Fruit fly (Drosophila melanogaster) whole organism, embryonic: ENCODE results near the gene form3.

Experiments
- Adf1 ChIP-seq: fragments of 200-800 bp; sonication (Bioruptor generic); IDR thresholded peaks from 2 replicates; pipeline ENCODE4 v1.3.6; 2022; ENCODE audit warnings: missing biosample characterization, missing genetic modification characterization
- BtbVII ChIP-seq: fragments of 200-800 bp; sonication (Bioruptor generic); optimal IDR thresholded peaks from 3 replicates; lab custom pipeline; 2017; ENCODE audit warnings: missing biosample characterization, mild to moderate bottlenecking, missing genetic modification characterization
- CG10147 ChIP-seq: fragments of 200-800 bp; sonication (Bioruptor generic); optimal IDR thresholded peaks from 2 replicates; lab custom pipeline; 2019; ENCODE audit warnings: missing biosample characterization, mild to moderate bottlenecking, missing genetic modification characterization, moderate library complexity
- CG11093 ChIP-seq: fragments of 200-800 bp; sonication (Bioruptor generic); IDR thresholded peaks from 3 replicates; pipeline ENCODE4 v1.3.6; 2022; ENCODE audit warnings: missing biosample characterization, missing genetic modification characterization
- CG12299 ChIP-seq: fragments of 200-800 bp; sonication (Bioruptor generic); optimal IDR thresholded peaks from 2 replicates; lab custom pipeline; 2018; ENCODE audit warnings: missing biosample characterization, mild to moderate bottlenecking, missing genetic modification characterization
- CG14441 ChIP-seq: fragments of 200-800 bp; sonication (Bioruptor generic); IDR thresholded peaks from 2 replicates; pipeline ENCODE4 v1.3.6; 2022; ENCODE audit warnings: missing biosample characterization, missing genetic modification characterization
- CG15011 ChIP-seq: fragments of 200-800 bp; sonication (Bioruptor generic); optimal IDR thresholded peaks from 3 replicates; lab custom pipeline; 2018; ENCODE audit warnings: missing biosample characterization, mild to moderate bottlenecking, missing genetic modification characterization
- CG15073 ChIP-seq: fragments of 200-800 bp; sonication (Bioruptor generic); optimal IDR thresholded peaks from 2 replicates; lab custom pipeline; 2016; ENCODE audit warnings: missing biosample characterization, missing genetic modification characterization
- CG1529 ChIP-seq: fragments of 200-800 bp; sonication (Bioruptor generic); optimal IDR thresholded peaks from 3 replicates; lab custom pipeline; 2018; ENCODE audit warnings: missing biosample characterization, missing genetic modification characterization
- CG1602 ChIP-seq: fragments of 200-800 bp; sonication (Bioruptor generic); optimal IDR thresholded peaks from 3 replicates; lab custom pipeline; 2016; ENCODE audit warnings: missing biosample characterization, missing genetic modification characterization
- CG1603 ChIP-seq: fragments of 200-800 bp; sonication (Bioruptor generic); optimal IDR thresholded peaks from 2 replicates; lab custom pipeline; 2019; ENCODE audit warnings: missing biosample characterization, mild to moderate bottlenecking, missing genetic modification characterization, moderate library complexity
- CG17328 ChIP-seq: fragments of 200-800 bp; sonication (Bioruptor generic); IDR thresholded peaks from 2 replicates; pipeline ENCODE4 v1.3.6; 2022; ENCODE audit warnings: missing biosample characterization, missing genetic modification characterization
- CG17829 ChIP-seq: fragments of 200-800 bp; optimal IDR thresholded peaks from 2 replicates; lab custom pipeline; 2019; ENCODE audit warnings: missing biosample characterization, mild to moderate bottlenecking, missing genetic modification characterization, moderate library complexity
- CG17912 ChIP-seq: fragments of 200-800 bp; sonication (Bioruptor generic); optimal IDR thresholded peaks from 2 replicates; lab custom pipeline; 2018; ENCODE audit warnings: missing biosample characterization, mild to moderate bottlenecking, missing genetic modification characterization
- CG31365 ChIP-seq: fragments of 200-800 bp; sonication (Bioruptor generic); optimal IDR thresholded peaks from 2 replicates; lab custom pipeline; 2018; ENCODE audit warnings: missing biosample characterization, mild to moderate bottlenecking, missing genetic modification characterization
- CG3838 ChIP-seq: fragments of 200-800 bp; sonication (Bioruptor generic); optimal IDR thresholded peaks from 3 replicates; lab custom pipeline; 2016; ENCODE audit warnings: missing biosample characterization, missing genetic modification characterization
- CG4328 ChIP-seq: fragments of 200-800 bp; sonication (Bioruptor generic); optimal IDR thresholded peaks from 3 replicates; lab custom pipeline; 2017; ENCODE audit warnings: missing biosample characterization, missing genetic modification reagents, missing genetic modification characterization
- CG6175 ChIP-seq: fragments of 200-800 bp; sonication (Bioruptor generic); IDR thresholded peaks from 3 replicates; pipeline ENCODE4 v1.3.6; 2022; ENCODE audit warnings: missing biosample characterization, missing genetic modification characterization
- CG6254 ChIP-seq: fragments of 200-800 bp; sonication (Bioruptor generic); optimal IDR thresholded peaks from 3 replicates; lab custom pipeline; 2017; ENCODE audit warnings: mild to moderate bottlenecking, missing biosample characterization, missing genetic modification reagents, missing genetic modification characterization
- CG7271 ChIP-seq: fragments of 200-800 bp; sonication (Bioruptor generic); optimal IDR thresholded peaks from 2 replicates; lab custom pipeline; 2018; ENCODE audit warnings: missing biosample characterization, mild to moderate bottlenecking, missing genetic modification characterization, moderate library complexity
- CG7987 ChIP-seq: fragments of 200-800 bp; sonication (Bioruptor generic); optimal IDR thresholded peaks from 2 replicates; lab custom pipeline; 2018; ENCODE audit warnings: missing biosample characterization, mild to moderate bottlenecking, missing genetic modification characterization, moderate library complexity
- CrebB ChIP-seq: fragments of 200-800 bp; sonication (Bioruptor generic); optimal IDR thresholded peaks from 3 replicates; lab custom pipeline; 2018; ENCODE audit warnings: missing biosample characterization, mild to moderate bottlenecking, missing genetic modification characterization
- Dfd ChIP-seq, 2 experiments: fragments of >200 bp; optimal IDR thresholded peaks; 2 replicates each; lab custom pipeline; 2017; ENCODE audit warnings: missing biosample characterization in 2 of 2, missing genetic modification characterization in 2 of 2
- E2f1 ChIP-seq: fragments of 200-800 bp; sonication (Bioruptor generic); IDR thresholded peaks from 2 replicates; pipeline ENCODE4 v1.3.6; 2022; ENCODE audit warnings: missing biosample characterization, missing genetic modification characterization
- Ets65A ChIP-seq: fragments of 200-800 bp; sonication (Bioruptor generic); peaks from one replicate; lab custom pipeline; 2016; ENCODE audit warnings: missing biosample characterization, missing genetic modification characterization
- Gsc ChIP-seq: fragments of 200-800 bp; sonication (Bioruptor generic); IDR thresholded peaks from 2 replicates; pipeline ENCODE4 v1.3.6; 2022; ENCODE audit warnings: missing biosample characterization, missing genetic modification characterization
- H2.0 ChIP-seq: fragments of 200-800 bp; sonication (Bioruptor generic); IDR thresholded peaks from 2 replicates; pipeline ENCODE4 v1.3.6; 2022; ENCODE audit warnings: missing biosample characterization, missing genetic modification characterization
- Hmr ChIP-seq: fragments of 200-800 bp; sonication (Bioruptor generic); optimal IDR thresholded peaks from 3 replicates; lab custom pipeline; 2017; ENCODE audit warnings: mild to moderate bottlenecking, missing biosample characterization, missing genetic modification reagents, missing genetic modification characterization
- Hsf ChIP-seq: fragments of 200-800 bp; sonication (Bioruptor generic); optimal IDR thresholded peaks from 3 replicates; lab custom pipeline; 2016; ENCODE audit warnings: missing biosample characterization, missing genetic modification characterization
- Jarid2 ChIP-seq: fragments of 200-800 bp; sonication (Bioruptor generic); optimal IDR thresholded peaks from 3 replicates; lab custom pipeline; 2017; ENCODE audit warnings: mild to moderate bottlenecking, missing biosample characterization, missing genetic modification reagents, missing genetic modification characterization
- MBD-R2 ChIP-seq: fragments of 200-800 bp; sonication (Bioruptor generic); IDR thresholded peaks from 2 replicates; pipeline ENCODE4 v1.3.6; 2022; ENCODE audit warnings: missing biosample characterization, missing genetic modification characterization
- Med ChIP-seq: fragments of 200-800 bp; sonication (Bioruptor generic); peaks from one replicate; lab custom pipeline; 2016; ENCODE audit warnings: missing biosample characterization, missing genetic modification characterization, mild to moderate bottlenecking, inconsistent platforms, moderate library complexity
- NK7.1 ChIP-seq: fragments of 200-800 bp; sonication (Bioruptor generic); optimal IDR thresholded peaks from 3 replicates; lab custom pipeline; 2016; ENCODE audit warnings: missing biosample characterization, missing genetic modification characterization
- Ptx1 ChIP-seq: fragments of 200-800 bp; sonication (Bioruptor generic); IDR thresholded peaks from 2 replicates; pipeline ENCODE4 v1.3.6; 2022; ENCODE audit warnings: missing biosample characterization, missing genetic modification characterization
- Sin3A ChIP-seq: fragments of >200 bp; optimal IDR thresholded peaks from 2 replicates; lab custom pipeline; 2018
- Six4 ChIP-seq: fragments of 200-800 bp; sonication (Bioruptor generic); optimal IDR thresholded peaks from 2 replicates; lab custom pipeline; 2016; ENCODE audit warnings: missing biosample characterization, missing genetic modification characterization
- Sry-δ ChIP-seq: fragments of 200-800 bp; sonication (Bioruptor generic); optimal IDR thresholded peaks from 2 replicates; lab custom pipeline; 2016; ENCODE audit warnings: missing biosample characterization, missing genetic modification characterization
- bowl ChIP-seq: fragments of 200-800 bp; sonication (Bioruptor generic); IDR thresholded peaks from 2 replicates; pipeline ENCODE4 v1.3.6; 2022; ENCODE audit warnings: missing biosample characterization, missing genetic modification characterization
- br ChIP-seq: fragments of >200 bp; optimal IDR thresholded peaks from 2 replicates; lab custom pipeline; 2017
- btn ChIP-seq: fragments of 200-800 bp; sonication (Bioruptor generic); optimal IDR thresholded peaks from 2 replicates; lab custom pipeline; 2016; ENCODE audit warnings: missing biosample characterization, missing genetic modification characterization
- cato ChIP-seq: fragments of 200-800 bp; sonication (Bioruptor generic); optimal IDR thresholded peaks from 2 replicates; lab custom pipeline; 2016; ENCODE audit warnings: missing biosample characterization, missing genetic modification characterization, borderline replicate concordance
- crp ChIP-seq, 2 experiments: fragments of 200-800 bp; sonication (Bioruptor generic); optimal IDR thresholded peaks; 2 replicates in 1 of 2; 3 replicates in 1 of 2; lab custom pipeline; 2017; ENCODE audit warnings: missing biosample characterization in 2 of 2, missing genetic modification characterization in 2 of 2, mild to moderate bottlenecking in 1 of 2, moderate library complexity in 1 of 2
- gfzf ChIP-seq: fragments of 200-800 bp; sonication (Bioruptor generic); optimal IDR thresholded peaks from 2 replicates; lab custom pipeline; 2016; ENCODE audit warnings: missing biosample characterization, mild to moderate bottlenecking, missing genetic modification characterization, moderate library complexity
- hth ChIP-seq: fragments of >200 bp; optimal IDR thresholded peaks from 2 replicates; lab custom pipeline; 2017; ENCODE audit warnings: inconsistent platforms
- luna ChIP-seq: fragments of 200-800 bp; sonication (Bioruptor generic); optimal IDR thresholded peaks from 2 replicates; lab custom pipeline; 2016; ENCODE audit warnings: missing biosample characterization, missing genetic modification characterization
- otp ChIP-seq: fragments of 200-800 bp; sonication (Bioruptor generic); IDR thresholded peaks from 3 replicates; pipeline ENCODE4, ENCODE4 v1.3.6; 2022; ENCODE audit warnings: missing biosample characterization, missing genetic modification characterization
- pfk ChIP-seq: fragments of 200-800 bp; sonication (Bioruptor generic); optimal IDR thresholded peaks from 2 replicates; lab custom pipeline; 2018; ENCODE audit warnings: missing biosample characterization, mild to moderate bottlenecking, missing genetic modification characterization, moderate library complexity
- pnt ChIP-seq: fragments of 200-800 bp; sonication (Bioruptor generic); optimal IDR thresholded peaks from 3 replicates; lab custom pipeline; 2016; ENCODE audit warnings: missing biosample characterization, missing genetic modification characterization
- scrt ChIP-seq: fragments of 200-800 bp; sonication (Bioruptor generic); optimal IDR thresholded peaks from 2 replicates; lab custom pipeline; 2018; ENCODE audit warnings: missing biosample characterization, mild to moderate bottlenecking, missing genetic modification characterization, moderate library complexity
- tin ChIP-seq: fragments of 200-800 bp; sonication (Bioruptor generic); optimal IDR thresholded peaks from 3 replicates; lab custom pipeline; 2016; ENCODE audit warnings: missing biosample characterization, missing genetic modification characterization
- unpg ChIP-seq: fragments of 200-800 bp; sonication (Bioruptor generic); optimal IDR thresholded peaks from 3 replicates; lab custom pipeline; 2018; ENCODE audit warnings: missing biosample characterization, mild to moderate bottlenecking, missing genetic modification characterization, moderate library complexity
- vfl ChIP-seq: fragments of 200-800 bp; sonication (Bioruptor generic); optimal IDR thresholded peaks from 2 replicates; lab custom pipeline; 2016; ENCODE audit warnings: missing biosample characterization, missing genetic modification characterization
- wor ChIP-seq: fragments of 200-800 bp; sonication (Bioruptor generic); IDR thresholded peaks from 2 replicates; pipeline ENCODE4 v1.3.6; 2022; ENCODE audit warnings: missing biosample characterization, missing genetic modification characterization

The form3 gene

DNA sequence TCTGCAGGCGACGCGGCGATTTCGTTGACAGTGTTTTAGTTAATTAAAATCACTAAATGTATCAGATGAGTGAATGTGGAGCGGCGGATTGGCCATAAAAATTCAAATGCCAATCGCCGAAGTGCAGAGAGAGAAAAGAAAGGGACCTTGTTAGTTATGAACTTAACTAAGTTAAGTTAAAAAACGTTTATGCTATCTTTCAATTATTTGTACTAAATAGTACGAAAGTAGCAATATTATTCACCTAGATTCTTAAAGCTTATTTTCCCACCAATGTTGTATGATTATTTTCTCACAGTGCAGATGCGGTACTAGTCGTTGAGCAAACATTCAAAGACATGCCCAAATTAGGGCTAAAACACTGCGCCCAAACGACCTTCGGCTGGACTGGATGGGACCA is 3.9 kb upstream of the form3 start (continued):
- TF ChIP-seq Sry-δ (GFP tag; lab: Kevin White, UChicago) (peak; percentile 19), CrebB (tag; lab: Kevin White, UChicago) (no peak), tin (GFP tag; lab: Kevin White, UChicago) (peak; percentile 56), CG7987 (GFP tag; lab: Kevin White, UChicago) (no peak), CG14441 (GFP tag; lab: Robert Waterston, UW) (peak; percentile 88), Hsf (GFP tag; lab: Kevin White, UChicago) (peak; percentile 46), CG6254 (no peak), pfk (GFP tag; lab: Kevin White, UChicago) (no peak), CG4328 (GFP tag; lab: Kevin White, UChicago) (no peak), CG10147 (GFP tag; lab: Kevin White, UChicago) (peak; percentile 62), Hmr (peak; percentile 48), CG1602 (GFP tag; lab: Kevin White, UChicago) (peak; percentile 17), gfzf (GFP tag; lab: Kevin White, UChicago) (no peak), CG12299 (no peak), br (lab: Kevin White, UChicago) (no peak), CG15011 (no peak), CG1529 (GFP tag; lab: Kevin White, UChicago) (no peak), wor (GFP tag; lab: Robert Waterston, UW) (0 out of 2 replicates have a peak, but pooled peaks have one; percentile 29), BtbVII (GFP tag; lab: Kevin White, UChicago) (peak; percentile 38), vfl (GFP tag; lab: Kevin White, UChicago) (no peak), Med (GFP tag; lab: Kevin White, UChicago) (peak; percentile 90), crp (GFP tag; optimal IDR thresholded peaks at IDR 0.05; lab: Kevin White, UChicago) (no peak), MBD-R2 (GFP tag; lab: Robert Waterston, UW) (no peak), CG1603 (tag; lab: Kevin White, UChicago) (peak; percentile 74), pnt (GFP tag; lab: Kevin White, UChicago) (peak; percentile 44), CG17328 (GFP tag; lab: Robert Waterston, UW) (peak; percentile 69), CG7271 (tag; lab: Kevin White, UChicago) (peak; percentile 7), CG15073 (GFP tag; lab: Kevin White, UChicago) (no peak), bowl (GFP tag; lab: Robert Waterston, UW) (no peak), luna (GFP tag; lab: Kevin White, UChicago) (no peak), CG17829 (tag; lab: Kevin White, UChicago) (peak; percentile 77), Ets65A (GFP tag; lab: Kevin White, UChicago) (peak; percentile 39), Sin3A (lab: Kevin White, UChicago) (no peak), CG17912 (GFP tag; lab: Kevin White, UChicago) (no peak), NK7.1 (GFP tag; lab: Kevin White, UChicago) (no peak), unpg (peak; percentile 72), H2.0 (GFP tag; lab: Robert Waterston, UW) (peak; percentile 50), Adf1 (GFP tag; lab: Robert Waterston, UW) (no peak), otp (GFP tag; lab: Robert Waterston, UW) (no peak), btn (peak; percentile 54), Gsc (GFP tag; lab: Robert Waterston, UW) (peak; percentile 22; the same call in 1 of the 2 replicates), CG31365 (tag; lab: Kevin White, UChicago) (peak; percentile 9), CG3838 (GFP tag; lab: Kevin White, UChicago) (no peak), CG6175 (peak; percentile 37; the same call in 1 of the 3 replicates), cato (GFP tag; lab: Kevin White, UChicago) (no peak), Six4 (GFP tag; lab: Kevin White, UChicago) (peak; percentile 25), Ptx1 (peak; percentile 76), E2f1 (GFP tag; lab: Robert Waterston, UW) (peak; percentile 75), Dfd (GFP tag; optimal IDR thresholded peaks at IDR 0.05; lab: Kevin White, UChicago) (no peak), CG11093 (GFP tag; lab: Robert Waterston, UW) (peak; percentile 49; the same call in 2 of the 3 replicates), Jarid2 (peak; percentile 21), hth (lab: Kevin White, UChicago) (no peak), scrt (GFP tag; lab: Kevin White, UChicago) (peak; percentile 58)
